Worm (Caenorhabditis elegans): Measurements from ENCODE around the gene dmsr-9.

DNA sequence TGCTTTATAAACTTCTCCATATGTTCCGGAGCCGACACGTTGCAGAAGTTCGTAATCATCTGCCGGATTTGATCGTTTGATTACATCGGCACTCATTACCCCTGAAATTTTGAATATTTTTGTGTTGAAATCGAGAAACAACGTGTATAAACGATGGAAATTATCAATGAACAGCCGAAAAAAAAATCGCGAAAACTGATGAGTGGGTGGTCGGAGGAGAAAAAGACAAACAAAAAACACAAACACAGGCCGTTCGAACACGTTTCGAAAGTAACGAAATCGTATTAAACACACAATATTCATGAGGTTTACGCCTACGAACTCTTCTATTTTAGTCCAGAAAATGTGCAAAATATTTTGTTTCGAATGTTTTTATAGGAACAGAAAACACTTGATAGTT is 6.9 kb downstream of the dmsr-9 start, which contains the start of gene gck-2:
- TF ChIP-seq ceh-16 (tag; optimal IDR thresholded peaks at IDR 0.05) (no peak), ztf-11 (tag; optimal IDR thresholded peaks at IDR 0.05) (no peak), unc-39 (tag; optimal IDR thresholded peaks at IDR 0.05) (no peak), ztf-4 (tag; optimal IDR thresholded peaks at IDR 0.05) (no peak)

Measured in whole organism, L3 larva.